Worm (Caenorhabditis elegans) whole organism, late embryonic: Measurements from ENCODE around the gene F01F1.14.
A peak's percentile ranks its signal among the peaks of the same experiment; 100 is the strongest.

ENCODE experiments used
- C08G9.2 ChIP-seq: sonication (generic microtip); optimal IDR thresholded peaks from 2 replicates; lab custom pipeline; 2016; ENCODE audit warnings: mild to moderate bottlenecking, missing genetic modification characterization, moderate library complexity, missing compliant biosample characterization
- C38D4.7 ChIP-seq: fragments of 200-800 bp; sonication (Bioruptor generic); optimal IDR thresholded peaks from 2 replicates; lab custom pipeline; 2018; ENCODE audit warnings: mild to moderate bottlenecking, missing genetic modification characterization, moderate library complexity, missing compliant biosample characterization
- F13H6.1 ChIP-seq: sonication (generic microtip); optimal IDR thresholded peaks from 2 replicates; lab custom pipeline; 2016; ENCODE audit warnings: missing genetic modification characterization, missing compliant biosample characterization
- T23F11.4 ChIP-seq: fragments of 200-800 bp; sonication (Bioruptor generic); optimal IDR thresholded peaks from 2 replicates; lab custom pipeline; 2018; ENCODE audit warnings: mild to moderate bottlenecking, missing genetic modification characterization, missing compliant biosample characterization
- Y22D7AL.16 ChIP-seq: sonication (generic microtip); optimal IDR thresholded peaks from 2 replicates; lab custom pipeline; 2016; ENCODE audit warnings: missing genetic modification characterization, missing compliant biosample characterization
- ahr-1 ChIP-seq: sonication (generic microtip); optimal IDR thresholded peaks from 2 replicates; lab custom pipeline; 2016; ENCODE audit warnings: missing genetic modification characterization, missing compliant biosample characterization
- ama-1 ChIP-seq: fragments of 150-350 bp; optimal IDR thresholded peaks from 2 replicates; lab custom pipeline; 2014
- ceh-14 ChIP-seq: sonication (generic microtip); optimal IDR thresholded peaks from 2 replicates; lab custom pipeline; 2016; ENCODE audit warnings: missing genotype, missing genetic modification characterization, missing compliant biosample characterization
- ceh-19 ChIP-seq: fragments of 200-800 bp; sonication (Bioruptor generic); optimal IDR thresholded peaks from 2 replicates; lab custom pipeline; 2018; ENCODE audit warnings: mild to moderate bottlenecking, missing genetic modification characterization, missing compliant biosample characterization
- ceh-2 ChIP-seq: sonication (generic microtip); optimal IDR thresholded peaks from 2 replicates; lab custom pipeline; 2016; ENCODE audit warnings: missing genotype, missing genetic modification characterization, missing compliant biosample characterization
- ceh-22 ChIP-seq: sonication (generic microtip); optimal IDR thresholded peaks from 2 replicates; lab custom pipeline; 2017; ENCODE audit warnings: missing biosample characterization, missing genetic modification characterization
- ceh-30 ChIP-seq: fragments of 150-350 bp; optimal IDR thresholded peaks from 2 replicates; lab custom pipeline; 2014; ENCODE audit warnings: missing biosample characterization, missing genetic modification characterization
- ceh-31 ChIP-seq: sonication (generic microtip); optimal IDR thresholded peaks from 2 replicates; lab custom pipeline; 2016; ENCODE audit warnings: missing genetic modification characterization, missing compliant biosample characterization
- ceh-34 ChIP-seq: sonication (generic microtip); optimal IDR thresholded peaks from 2 replicates; lab custom pipeline; 2016; ENCODE audit warnings: mild to moderate bottlenecking, missing genetic modification characterization, missing compliant biosample characterization
- ceh-48 ChIP-seq: sonication (generic microtip); optimal IDR thresholded peaks from 2 replicates; lab custom pipeline; 2016; ENCODE audit warnings: missing genetic modification characterization, inconsistent platforms, missing compliant biosample characterization
- che-1 ChIP-seq: sonication (generic microtip); optimal IDR thresholded peaks from 2 replicates; lab custom pipeline; 2016; ENCODE audit warnings: mild to moderate bottlenecking, missing genetic modification characterization, missing compliant biosample characterization
- dmd-4 ChIP-seq: sonication (generic microtip); optimal IDR thresholded peaks from 2 replicates; lab custom pipeline; 2016; ENCODE audit warnings: borderline replicate concordance, missing genetic modification characterization, missing compliant biosample characterization
- dve-1 ChIP-seq: sonication (generic microtip); optimal IDR thresholded peaks from 2 replicates; lab custom pipeline; 2017; ENCODE audit warnings: antibody characterized with exemption, mild to moderate bottlenecking, missing genetic modification characterization, missing compliant biosample characterization
- elt-2 ChIP-seq: sonication (generic microtip); optimal IDR thresholded peaks from 2 replicates; lab custom pipeline; 2016; ENCODE audit warnings: missing genetic modification reagents, missing genetic modification characterization, missing compliant biosample characterization
- elt-4 ChIP-seq: sonication (generic microtip); optimal IDR thresholded peaks from 2 replicates; lab custom pipeline; 2016; ENCODE audit warnings: missing genetic modification characterization, missing compliant biosample characterization
- ets-4 ChIP-seq: sonication (generic microtip); optimal IDR thresholded peaks from 2 replicates; lab custom pipeline; 2016; ENCODE audit warnings: missing genetic modification characterization, missing compliant biosample characterization
- eyg-1 ChIP-seq: sonication (generic microtip); optimal IDR thresholded peaks from 2 replicates; lab custom pipeline; 2016; ENCODE audit warnings: missing genotype, missing genetic modification characterization, missing compliant biosample characterization
- hlh-13 ChIP-seq: fragments of 200-800 bp; sonication (Bioruptor generic); optimal IDR thresholded peaks from 2 replicates; lab custom pipeline; 2018; ENCODE audit warnings: mild to moderate bottlenecking, missing genetic modification characterization, missing compliant biosample characterization
- hlh-15 ChIP-seq: sonication (generic microtip); optimal IDR thresholded peaks from 2 replicates; lab custom pipeline; 2016; ENCODE audit warnings: missing genetic modification characterization, missing compliant biosample characterization
- hlh-8 ChIP-seq: sonication (generic microtip); optimal IDR thresholded peaks from 2 replicates; lab custom pipeline; 2016; ENCODE audit warnings: missing genotype, missing genetic modification characterization, missing compliant biosample characterization
- nfya-1 ChIP-seq: sonication (generic microtip); optimal IDR thresholded peaks from 2 replicates; lab custom pipeline; 2017; ENCODE audit warnings: missing genetic modification characterization, mild to moderate bottlenecking, missing compliant biosample characterization, antibody characterized with exemption, moderate library complexity
- nhr-11 ChIP-seq: fragments of 150-350 bp; optimal IDR thresholded peaks from 2 replicates; lab custom pipeline; 2014; ENCODE audit warnings: missing biosample characterization, missing genetic modification characterization
- odd-2 ChIP-seq: sonication (generic microtip); optimal IDR thresholded peaks from 2 replicates; lab custom pipeline; 2017; ENCODE audit warnings: antibody characterized with exemption, mild to moderate bottlenecking, missing genetic modification characterization, missing compliant biosample characterization
- pag-3 ChIP-seq: sonication (generic microtip); optimal IDR thresholded peaks from 2 replicates; lab custom pipeline; 2016; ENCODE audit warnings: missing compliant biosample characterization, missing genetic modification characterization, borderline replicate concordance
- pat-9 ChIP-seq: fragments of 200-800 bp; sonication (Bioruptor generic); optimal IDR thresholded peaks from 2 replicates; lab custom pipeline; 2018; ENCODE audit warnings: mild to moderate bottlenecking, missing genetic modification characterization, moderate library complexity, missing compliant biosample characterization
- pha-4 ChIP-seq: fragments of 150-350 bp; optimal IDR thresholded peaks from 2 replicates; lab custom pipeline; 2018; ENCODE audit warnings: missing biosample characterization, missing genetic modification reagents, missing genetic modification characterization
- ref-2 ChIP-seq: sonication (generic microtip); optimal IDR thresholded peaks from 2 replicates; lab custom pipeline; 2016; ENCODE audit warnings: missing genetic modification characterization, missing compliant biosample characterization
- rnt-1 ChIP-seq: sonication (generic microtip); optimal IDR thresholded peaks from 2 replicates; lab custom pipeline; 2016; ENCODE audit warnings: missing genetic modification characterization, missing compliant biosample characterization
- sdc-2 ChIP-seq: sonication (generic microtip); optimal IDR thresholded peaks from 2 replicates; lab custom pipeline; 2016; ENCODE audit warnings: missing genotype, missing genetic modification characterization, missing compliant biosample characterization
- sox-2 ChIP-seq: fragments of 200-800 bp; sonication (Bioruptor generic); IDR thresholded peaks from 2 replicates; pipeline ENCODE4 v1.3.6; 2022; ENCODE audit warnings: missing genetic modification reagents, missing genetic modification characterization, missing compliant biosample characterization
- sox-4 ChIP-seq: sonication (generic microtip); optimal IDR thresholded peaks from 2 replicates; lab custom pipeline; 2017; ENCODE audit warnings: mild to moderate bottlenecking, missing genetic modification characterization, inconsistent platforms, missing compliant biosample characterization
- tbx-2 ChIP-seq: sonication (generic microtip); optimal IDR thresholded peaks from 2 replicates; lab custom pipeline; 2016; ENCODE audit warnings: missing genetic modification characterization, missing compliant biosample characterization
- tbx-7 ChIP-seq: sonication (generic microtip); optimal IDR thresholded peaks from 2 replicates; lab custom pipeline; 2016; ENCODE audit warnings: missing genotype, missing genetic modification characterization, missing compliant biosample characterization
- ttx-3 ChIP-seq: sonication (generic microtip); optimal IDR thresholded peaks from 2 replicates; lab custom pipeline; 2016; ENCODE audit warnings: missing genetic modification reagents, missing genetic modification characterization, missing compliant biosample characterization
- unc-42 ChIP-seq: sonication (generic microtip); optimal IDR thresholded peaks from 2 replicates; lab custom pipeline; 2016; ENCODE audit warnings: missing genotype, missing genetic modification characterization, missing compliant biosample characterization
- unc-55 ChIP-seq: sonication (generic microtip); optimal IDR thresholded peaks from 2 replicates; lab custom pipeline; 2017; ENCODE audit warnings: missing biosample characterization, missing genetic modification reagents, missing genetic modification characterization
- zip-5 ChIP-seq: sonication (generic microtip); optimal IDR thresholded peaks from 2 replicates; lab custom pipeline; 2016; ENCODE audit warnings: missing genetic modification characterization, missing compliant biosample characterization
- ztf-16 ChIP-seq: sonication (generic microtip); optimal IDR thresholded peaks from 2 replicates; lab custom pipeline; 2017; ENCODE audit warnings: missing genetic modification characterization, missing compliant biosample characterization

Gene F01F1.14

ce11 chrIII:5875418-5875702 lies 7.4 kb downstream of the F01F1.14 start:
- TF ChIP-seq che-1 (tag; lab: Kevin White, UChicago), result no peak
- no peak for TF ChIP-seq ref-2 (tag; lab: Kevin White, UChicago)
- TF ChIP-seq tbx-7, result no peak

ce11 chrIII:5874664-5875417 lies 7.9 kb downstream of the F01F1.14 start:
- TF ChIP-seq pha-4 (no peak), ceh-30 (tag; lab: Kevin White, UChicago) (no peak), unc-55 (GFP tag; lab: Kevin White, UChicago) (no peak), T23F11.4 (no peak), ref-2 (tag; lab: Kevin White, UChicago) (no peak), ceh-34 (tag; lab: Kevin White, UChicago) (no peak), ceh-14 (tag; lab: Kevin White, UChicago) (no peak), ceh-2 (no peak), eyg-1 (tag; lab: Kevin White, UChicago) (no peak), sox-2 (GFP tag; lab: Robert Waterston, UW) (no peak), nfya-1 (no peak)

- TF ChIP-seq ets-4 (tag; lab: Kevin White, UChicago), result no peak
- TF ChIP-seq ceh-31 (tag; lab: Kevin White, UChicago), result no peak
- TF ChIP-seq ceh-14 (tag; lab: Kevin White, UChicago), result no peak
- peak; percentile 59 for TF ChIP-seq unc-55 (GFP tag; lab: Kevin White, UChicago)
- TF ChIP-seq sdc-2, result no peak
- no peak for TF ChIP-seq pat-9 (tag; lab: Kevin White, UChicago)
Measured at ce11 chrIII:5874263-5874662, 8.5 kb downstream of the F01F1.14 start.

ce11 chrIII:5872288-5872687 lies 10.4 kb downstream of the F01F1.14 start:
- TF ChIP-seq hlh-8 (tag; lab: Kevin White, UChicago) (peak; percentile 36), ttx-3 (tag; lab: Kevin White, UChicago) (no peak), ceh-22 (tag; lab: Kevin White, UChicago) (no peak)

ce11 chrIII:5871760-5872159 lies 11.0 kb downstream of the F01F1.14 start, which contains the start of the genes F01F1.11 and F01F1.3:
F01F1.11 (minus strand) TSS chrIII:5871877.
F01F1.3 (plus strand) TSS chrIII:5871938.
- TF ChIP-seq ahr-1, result no peak
- TF ChIP-seq che-1 (tag; lab: Kevin White, UChicago), result no peak
- TF ChIP-seq sdc-2, result no peak
- TF ChIP-seq pat-9 (tag; lab: Kevin White, UChicago), result no peak
- no peak for TF ChIP-seq elt-4 (tag; lab: Kevin White, UChicago)
- peak; percentile 99 for TF ChIP-seq ets-4 (tag; lab: Kevin White, UChicago)
- peak; percentile 38 for TF ChIP-seq zip-5 (tag; lab: Kevin White, UChicago)
- TF ChIP-seq pha-4, result no peak
- TF ChIP-seq elt-2 (tag; lab: Kevin White, UChicago), result peak; percentile 38
- TF ChIP-seq nhr-11 (tag; lab: Kevin White, UChicago), result no peak
- no peak for TF ChIP-seq ceh-19 (GFP tag; lab: Kevin White, UChicago)
- TF ChIP-seq Y22D7AL.16 (tag; lab: Kevin White, UChicago), result no peak
- TF ChIP-seq dve-1, result no peak
- TF ChIP-seq ref-2 (tag; lab: Kevin White, UChicago), result peak; percentile 62
- TF ChIP-seq ceh-48 (tag; lab: Kevin White, UChicago), result no peak
- peak; percentile 37 for TF ChIP-seq ceh-34 (tag; lab: Kevin White, UChicago)
- no peak for TF ChIP-seq ztf-16 (tag; lab: Kevin White, UChicago)
- peak; percentile 86 for TF ChIP-seq C08G9.2
- no peak for TF ChIP-seq dmd-4 (tag; lab: Kevin White, UChicago)
- TF ChIP-seq ama-1 (lab: Kevin White, UChicago), result no peak
- TF ChIP-seq hlh-15 (tag; lab: Kevin White, UChicago), result no peak
- TF ChIP-seq T23F11.4, result no peak
- TF ChIP-seq tbx-2, result peak; percentile 85
- TF ChIP-seq ceh-22 (tag; lab: Kevin White, UChicago), result no peak
- TF ChIP-seq sox-4 (tag; lab: Kevin White, UChicago), result no peak
- peak; percentile 89 for TF ChIP-seq ceh-31 (tag; lab: Kevin White, UChicago)
- TF ChIP-seq C38D4.7 (GFP tag; lab: Kevin White, UChicago), result no peak
- TF ChIP-seq rnt-1 (tag; lab: Kevin White, UChicago), result peak; percentile 37
- TF ChIP-seq tbx-7, result peak; percentile 64
- TF ChIP-seq ttx-3 (tag; lab: Kevin White, UChicago), result no peak
- TF ChIP-seq pag-3, result no peak
- no peak for TF ChIP-seq unc-55 (GFP tag; lab: Kevin White, UChicago)
- peak; percentile 50 for TF ChIP-seq unc-42 (tag; lab: Kevin White, UChicago)
- TF ChIP-seq hlh-13 (GFP tag; lab: Kevin White, UChicago), result no peak
- TF ChIP-seq F13H6.1 (tag; lab: Kevin White, UChicago), result peak; percentile 19
- TF ChIP-seq odd-2 (tag; lab: Kevin White, UChicago), result no peak
